Worm (Caenorhabditis elegans) whole organism, young adult: Measurements from ENCODE around the gene C28G1.6.

Experiments used
- nhr-90 ChIP-seq: sonication (generic microtip); optimal IDR thresholded peaks from 2 replicates; lab custom pipeline; 2016; ENCODE audit warnings: missing genotype, mild to moderate bottlenecking, missing genetic modification characterization, missing compliant biosample characterization
- sdz-38 ChIP-seq: sonication (generic microtip); optimal IDR thresholded peaks from 2 replicates; lab custom pipeline; 2016; ENCODE audit warnings: missing genotype, missing genetic modification characterization, missing compliant biosample characterization

- TF ChIP-seq sdz-38 (tag; lab: Kevin White, UChicago) (no peak), nhr-90 (tag; lab: Kevin White, UChicago) (no peak)
Measured at ce11 chrX:8853524-8853923, 22.5 kb upstream of the C28G1.6 start, which contains the start of gene sprp-4.
